Worm (Caenorhabditis elegans) whole organism, L4 larva: ENCODE data around the gene zmp-2.

Experiments used
- dmd-8 ChIP-seq: fragments of 200-800 bp; sonication (Bioruptor generic); IDR thresholded peaks from 2 replicates; pipeline ENCODE4 v1.3.6; 2022; ENCODE audit warnings: missing genetic modification characterization, missing compliant biosample characterization
- fos-1 ChIP-seq: fragments of 150-350 bp; optimal IDR thresholded peaks from 2 replicates; lab custom pipeline; 2014; ENCODE audit warnings: missing biosample characterization, missing genetic modification characterization
- gei-8 ChIP-seq: fragments of 200-800 bp; sonication (Bioruptor generic); optimal IDR thresholded peaks from 2 replicates; lab custom pipeline; 2018; ENCODE audit warnings: mild to moderate bottlenecking, missing genetic modification characterization, missing compliant biosample characterization
- hlh-30 ChIP-seq: sonication (generic microtip); optimal IDR thresholded peaks from 2 replicates; lab custom pipeline; 2017; ENCODE audit warnings: antibody characterized with exemption, mild to moderate bottlenecking, missing genetic modification characterization, missing compliant biosample characterization; ENCODE audit not compliant: insufficient read depth
- jun-1 ChIP-seq: fragments of 150-350 bp; optimal IDR thresholded peaks from 2 replicates; lab custom pipeline; 2014; ENCODE audit warnings: missing biosample characterization, missing genetic modification reagents, missing genetic modification characterization
- lsy-2 ChIP-seq, 2 experiments: fragments of 150-350 bp in 1 of 2; sonication (generic microtip) in 1 of 2; optimal IDR thresholded peaks; 2 replicates each; lab custom pipeline; 2014 to 2017; ENCODE audit warnings: missing biosample characterization in 2 of 2, missing genetic modification characterization in 2 of 2
- nhr-28 ChIP-seq: fragments of 150-350 bp; optimal IDR thresholded peaks from 2 replicates; lab custom pipeline; 2014; ENCODE audit warnings: missing biosample characterization, missing genetic modification characterization
- nhr-76 ChIP-seq: fragments of 150-350 bp; optimal IDR thresholded peaks from 2 replicates; lab custom pipeline; 2014; ENCODE audit warnings: missing biosample characterization, missing genetic modification characterization
- php-3 ChIP-seq: fragments of 200-800 bp; sonication (Bioruptor generic); IDR thresholded peaks from 2 replicates; pipeline ENCODE4 v1.3.6; 2022; ENCODE audit warnings: missing genetic modification reagents, missing genetic modification characterization, missing compliant biosample characterization
- snpc-4 ChIP-seq: fragments of 150-350 bp; optimal IDR thresholded peaks from 2 replicates; lab custom pipeline; 2014; ENCODE audit warnings: missing biosample characterization, missing genetic modification characterization
- ztf-11 ChIP-seq: fragments of 150-350 bp; optimal IDR thresholded peaks from 2 replicates; lab custom pipeline; 2014; ENCODE audit warnings: missing biosample characterization, missing genetic modification characterization

DNA sequence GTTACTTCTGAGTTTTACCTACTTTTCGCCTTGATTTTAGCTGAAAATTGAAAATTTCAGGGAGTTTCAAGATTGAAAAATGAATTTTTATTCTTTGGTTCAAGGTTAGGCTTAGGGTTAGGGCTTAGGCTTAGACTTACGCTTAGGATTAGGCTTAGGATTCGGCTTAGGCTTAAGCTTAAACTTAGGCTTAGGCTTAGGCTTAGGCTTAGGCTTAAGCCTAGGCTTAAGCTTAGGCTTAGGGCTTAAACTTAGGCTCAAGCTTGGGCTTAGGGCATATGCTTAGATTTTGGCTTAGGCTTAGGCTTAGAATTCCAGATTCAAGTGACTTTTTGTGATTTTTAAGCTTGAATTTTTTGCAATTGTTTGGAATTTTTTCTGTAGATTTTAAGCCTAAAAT, 47.2 kb downstream of the zmp-2 start:
- TF ChIP-seq nhr-76: no peak
- no peak for TF ChIP-seq lsy-2 (tag; optimal IDR thresholded peaks at IDR 0.05; lab: Kevin White, UChicago)
- no peak for TF ChIP-seq snpc-4 (tag; lab: Kevin White, UChicago)
- no peak for TF ChIP-seq gei-8 (GFP tag; lab: Kevin White, UChicago)
- no peak for TF ChIP-seq ztf-11
- TF ChIP-seq hlh-30: no peak
- no peak for TF ChIP-seq nhr-28
- no peak for TF ChIP-seq dmd-8 (GFP tag; lab: Robert Waterston, UW)
- TF ChIP-seq php-3 (GFP tag; lab: Robert Waterston, UW): no peak
- no peak for TF ChIP-seq fos-1 (tag; lab: Kevin White, UChicago)
- TF ChIP-seq jun-1: no peak
